Worm (Caenorhabditis elegans) whole organism, mixed stage, embryonic: Measurements from ENCODE around the gene C03H5.7.

Experiments used
- nhr-12 ChIP-seq: fragments of 150-350 bp; optimal IDR thresholded peaks from 2 replicates; lab custom pipeline; 2014; ENCODE audit warnings: missing biosample characterization, missing genetic modification characterization
- nhr-237 ChIP-seq: fragments of 150-350 bp; optimal IDR thresholded peaks from 2 replicates; lab custom pipeline; 2014; ENCODE audit warnings: missing biosample characterization, missing genetic modification characterization

DNA sequence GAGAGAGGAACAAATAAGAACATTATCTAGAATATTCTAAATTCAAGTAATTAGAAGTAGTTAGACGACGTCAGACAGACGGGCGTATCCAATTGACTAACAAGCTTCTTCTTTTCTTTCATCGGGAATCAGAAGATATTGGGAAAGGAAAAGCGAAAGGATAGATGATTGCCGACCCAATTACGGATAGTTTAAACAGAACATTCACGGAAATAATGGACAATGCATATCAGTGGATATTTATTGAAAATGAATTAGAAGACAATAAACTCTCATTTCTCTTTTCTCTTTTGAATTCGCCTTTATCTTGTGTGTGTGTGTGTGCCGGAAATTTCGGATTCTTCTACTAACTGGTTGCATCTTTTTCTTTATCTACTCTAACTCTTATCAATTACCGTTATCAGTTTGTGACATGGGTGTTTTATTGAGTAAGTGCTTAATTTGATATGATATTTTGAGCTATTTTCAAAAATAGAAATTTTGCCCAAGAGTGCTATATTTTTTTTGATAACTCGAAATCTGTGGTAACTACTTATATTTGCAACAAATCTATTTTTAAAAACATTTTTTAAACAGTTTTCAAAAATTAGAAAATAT lies 46.1 kb upstream of the C03H5.7 start:
- no peak for TF ChIP-seq nhr-237 (tag; lab: Kevin White, UChicago)
- TF ChIP-seq nhr-12, result no peak
